Worm (Caenorhabditis elegans) whole organism, L2 larva: ENCODE results near the gene ZK546.5.

Source experiments
- C34F6.9 ChIP-seq: fragments of 150-350 bp; optimal IDR thresholded peaks from 2 replicates; lab custom pipeline; 2014; ENCODE audit warnings: missing biosample characterization, missing genetic modification characterization
- F13H6.1 ChIP-seq: sonication (generic microtip); optimal IDR thresholded peaks from 2 replicates; lab custom pipeline; 2016; ENCODE audit warnings: missing genetic modification characterization, missing compliant biosample characterization
- R02D3.7 ChIP-seq: fragments of 150-350 bp; optimal IDR thresholded peaks from 2 replicates; lab custom pipeline; 2014; ENCODE audit warnings: missing biosample characterization, missing genetic modification characterization
- Y55F3AM.14 ChIP-seq: fragments of 200-800 bp; sonication (Bioruptor generic); optimal IDR thresholded peaks from 2 replicates; lab custom pipeline; 2018; ENCODE audit warnings: mild to moderate bottlenecking, missing genetic modification characterization, missing compliant biosample characterization
- alr-1 ChIP-seq: fragments of 150-350 bp; optimal IDR thresholded peaks from 2 replicates; lab custom pipeline; 2014; ENCODE audit warnings: missing biosample characterization, missing genetic modification characterization
- aly-2 ChIP-seq: fragments of 150-350 bp; optimal IDR thresholded peaks from 2 replicates; lab custom pipeline; 2014; ENCODE audit warnings: missing biosample characterization, missing genetic modification characterization
- ama-1 ChIP-seq: fragments of 150-350 bp; optimal IDR thresholded peaks from 2 replicates; lab custom pipeline; 2018; ENCODE audit warnings: inconsistent platforms
- blmp-1 ChIP-seq: sonication (generic microtip); optimal IDR thresholded peaks from 2 replicates; lab custom pipeline; 2017; ENCODE audit warnings: missing genetic modification characterization, mild to moderate bottlenecking, missing compliant biosample characterization, antibody characterized with exemption, moderate library complexity; ENCODE audit not compliant: insufficient read depth
- ceh-16 ChIP-seq: fragments of 150-350 bp; optimal IDR thresholded peaks from 2 replicates; lab custom pipeline; 2014; ENCODE audit warnings: missing biosample characterization, missing genetic modification characterization
- crh-2 ChIP-seq: sonication (generic microtip); optimal IDR thresholded peaks from 2 replicates; lab custom pipeline; 2017; ENCODE audit warnings: missing biosample characterization, missing genetic modification characterization
- dmd-4 ChIP-seq: sonication (generic microtip); optimal IDR thresholded peaks from 2 replicates; lab custom pipeline; 2017; ENCODE audit warnings: missing biosample characterization, missing genetic modification characterization
- egl-27 ChIP-seq: sonication (generic microtip); optimal IDR thresholded peaks from 3 replicates; lab custom pipeline; 2017; ENCODE audit warnings: missing biosample characterization, missing genetic modification reagents, missing genetic modification characterization
- elt-1 ChIP-seq: fragments of 150-350 bp; optimal IDR thresholded peaks from 2 replicates; lab custom pipeline; 2014; ENCODE audit warnings: missing biosample characterization, missing genetic modification characterization
- elt-3 ChIP-seq: sonication (generic microtip); optimal IDR thresholded peaks from 2 replicates; lab custom pipeline; 2017; ENCODE audit warnings: missing biosample characterization, missing genetic modification characterization
- fos-1 ChIP-seq: fragments of 150-350 bp; optimal IDR thresholded peaks from 2 replicates; lab custom pipeline; 2014; ENCODE audit warnings: missing biosample characterization, missing genetic modification characterization
- gmeb-1 ChIP-seq: fragments of 150-350 bp; optimal IDR thresholded peaks from 2 replicates; lab custom pipeline; 2014; ENCODE audit warnings: missing biosample characterization, missing genetic modification characterization
- lin-11 ChIP-seq: fragments of 150-350 bp; sonication (generic microtip); optimal IDR thresholded peaks from 2 replicates; lab custom pipeline; 2014; ENCODE audit warnings: missing biosample characterization, missing genetic modification characterization, inconsistent platforms, mixed read lengths
- lin-13 ChIP-seq: fragments of 150-350 bp; optimal IDR thresholded peaks from 2 replicates; lab custom pipeline; 2014; ENCODE audit warnings: missing biosample characterization, missing genetic modification reagents, missing genetic modification characterization
- lsy-2 ChIP-seq, 2 experiments: fragments of 150-350 bp in 1 of 2; sonication (generic microtip) in 1 of 2; optimal IDR thresholded peaks; 2 replicates each; lab custom pipeline; 2014 to 2017; ENCODE audit warnings: missing biosample characterization in 2 of 2, missing genetic modification characterization in 2 of 2
- mab-5 ChIP-seq: fragments of 150-350 bp; optimal IDR thresholded peaks from 2 replicates; lab custom pipeline; 2014; ENCODE audit warnings: missing biosample characterization, missing genetic modification characterization
- mbf-1 ChIP-seq: sonication (generic microtip); optimal IDR thresholded peaks from 2 replicates; lab custom pipeline; 2017; ENCODE audit warnings: missing biosample characterization, missing genetic modification characterization
- mdl-1 ChIP-seq, 2 experiments: fragments of 150-350 bp in 1 of 2; sonication (generic microtip) in 1 of 2; optimal IDR thresholded peaks; 2 replicates each; lab custom pipeline; 2017; ENCODE audit warnings: missing biosample characterization in 2 of 2, missing genetic modification characterization in 2 of 2
- nhr-10 ChIP-seq: sonication (generic microtip); optimal IDR thresholded peaks from 2 replicates; lab custom pipeline; 2017; ENCODE audit warnings: missing biosample characterization, missing genetic modification characterization
- nhr-11 ChIP-seq: fragments of 150-350 bp; optimal IDR thresholded peaks from 2 replicates; lab custom pipeline; 2014; ENCODE audit warnings: missing biosample characterization, missing genetic modification characterization
- nhr-129 ChIP-seq: fragments of 150-350 bp; optimal IDR thresholded peaks from 2 replicates; lab custom pipeline; 2014; ENCODE audit warnings: missing biosample characterization, missing genetic modification characterization
- nhr-21 ChIP-seq: fragments of 150-350 bp; optimal IDR thresholded peaks from 2 replicates; lab custom pipeline; 2014; ENCODE audit warnings: missing biosample characterization, missing genetic modification characterization
- nhr-23 ChIP-seq: fragments of 150-350 bp; optimal IDR thresholded peaks from 2 replicates; lab custom pipeline; 2014; ENCODE audit warnings: missing biosample characterization, missing genetic modification reagents, missing genetic modification characterization
- nhr-237 ChIP-seq: fragments of 150-350 bp; optimal IDR thresholded peaks from 2 replicates; lab custom pipeline; 2014; ENCODE audit warnings: missing biosample characterization, missing genetic modification characterization
- nhr-25 ChIP-seq: fragments of 150-350 bp; sonication (generic microtip); optimal IDR thresholded peaks from 3 replicates; lab custom pipeline; 2014; ENCODE audit warnings: missing biosample characterization, missing genetic modification characterization
- nhr-77 ChIP-seq: fragments of 150-350 bp; optimal IDR thresholded peaks from 2 replicates; lab custom pipeline; 2014; ENCODE audit warnings: missing biosample characterization, missing genetic modification characterization
- peb-1 ChIP-seq: fragments of 150-350 bp; optimal IDR thresholded peaks from 2 replicates; lab custom pipeline; 2014; ENCODE audit warnings: missing biosample characterization, missing genetic modification characterization
- sem-4 ChIP-seq: fragments of 150-350 bp; optimal IDR thresholded peaks from 2 replicates; lab custom pipeline; 2014; ENCODE audit warnings: missing biosample characterization, missing genetic modification reagents, missing genetic modification characterization
- skn-1 ChIP-seq: sonication (generic microtip); optimal IDR thresholded peaks from 2 replicates; lab custom pipeline; 2017; ENCODE audit warnings: missing biosample characterization, missing genetic modification characterization
- sma-3 ChIP-seq: sonication (generic microtip); optimal IDR thresholded peaks from 2 replicates; lab custom pipeline; 2016; ENCODE audit warnings: missing genetic modification reagents, missing genetic modification characterization, missing compliant biosample characterization
- sma-9 ChIP-seq, 2 experiments: fragments of 150-350 bp in 1 of 2; sonication (generic microtip) in 1 of 2; optimal IDR thresholded peaks; 2 replicates each; lab custom pipeline; 2014 to 2016; ENCODE audit warnings: missing genetic modification characterization in 2 of 2, mild to moderate bottlenecking in 1 of 2, missing biosample characterization in 1 of 2, missing compliant biosample characterization in 1 of 2, missing genetic modification reagents in 1 of 2, moderate library complexity in 1 of 2
- snpc-4 ChIP-seq: fragments of 150-350 bp; optimal IDR thresholded peaks from 2 replicates; lab custom pipeline; 2014; ENCODE audit warnings: missing biosample characterization, missing genetic modification characterization
- unc-39 ChIP-seq: fragments of 150-350 bp; optimal IDR thresholded peaks from 2 replicates; lab custom pipeline; 2014; ENCODE audit warnings: missing biosample characterization, missing genetic modification characterization
- unc-55 ChIP-seq: fragments of 150-350 bp; sonication (generic microtip); optimal IDR thresholded peaks from 3 replicates; lab custom pipeline; 2014; ENCODE audit warnings: missing biosample characterization, missing genetic modification reagents, missing genetic modification characterization
- zag-1 ChIP-seq: fragments of 150-350 bp; optimal IDR thresholded peaks from 2 replicates; lab custom pipeline; 2014; ENCODE audit warnings: missing biosample characterization, missing genetic modification characterization
- ztf-1 ChIP-seq: fragments of 200-800 bp; sonication (Bioruptor generic); conservative IDR thresholded peaks from 2 replicates; pipeline ENCODE4 v1.3.6; 2022; ENCODE audit warnings: missing genetic modification characterization, missing compliant biosample characterization
- ztf-11 ChIP-seq: sonication (generic microtip); optimal IDR thresholded peaks from 2 replicates; lab custom pipeline; 2017; ENCODE audit warnings: missing biosample characterization, missing genetic modification characterization

ZK546.5 gene

DNA sequence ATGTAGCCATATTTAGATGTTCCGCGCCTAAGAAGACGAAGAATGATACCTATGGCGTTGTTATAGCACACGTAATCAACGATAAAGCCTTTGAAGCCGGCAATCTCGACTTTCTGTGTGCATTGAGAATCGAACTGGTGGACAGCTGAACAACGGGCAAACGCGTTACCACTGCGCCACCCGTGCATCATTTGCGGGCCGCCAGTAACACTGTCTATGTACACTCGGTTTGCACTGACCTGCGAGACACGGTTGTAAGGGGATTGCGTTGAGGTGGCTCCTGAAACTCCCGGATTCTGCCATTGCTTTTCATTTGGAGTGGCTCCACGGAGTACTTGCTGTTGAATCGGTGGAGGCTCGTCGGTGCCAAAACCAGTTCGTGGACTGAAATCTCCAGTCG is 6.8 kb downstream of the ZK546.5 start:
- no peak for TF ChIP-seq lin-13
- no peak for TF ChIP-seq egl-27 (tag; lab: Kevin White, UChicago)
- no peak for TF ChIP-seq mdl-1 (tag; optimal IDR thresholded peaks at IDR 0.05; lab: Kevin White, UChicago)
- TF ChIP-seq mab-5 = no peak
- TF ChIP-seq lin-11 (tag; lab: Kevin White, UChicago) = peak; percentile 27
- TF ChIP-seq Y55F3AM.14 (GFP tag; lab: Kevin White, UChicago) = peak; percentile 19
- TF ChIP-seq nhr-129 (tag; lab: Kevin White, UChicago) = peak; percentile 72
- TF ChIP-seq unc-39 = no peak
- peak; percentile 27 for TF ChIP-seq F13H6.1 (tag; lab: Kevin White, UChicago)
- TF ChIP-seq nhr-11 (tag; lab: Kevin White, UChicago) = no peak
- no peak for TF ChIP-seq nhr-237 (tag; lab: Kevin White, UChicago)
- TF ChIP-seq nhr-10 (tag; lab: Kevin White, UChicago) = no peak
- peak; percentile 34 for TF ChIP-seq sma-9 (GFP tag; optimal IDR thresholded peaks at IDR 0.05; lab: Kevin White, UChicago)
- no peak for TF ChIP-seq sma-9 (tag; optimal IDR thresholded peaks at IDR 0.05; lab: Kevin White, UChicago)
- TF ChIP-seq elt-1 (tag; lab: Kevin White, UChicago) = no peak
- TF ChIP-seq C34F6.9 (tag; lab: Kevin White, UChicago) = peak; percentile 27
- peak; percentile 31 for TF ChIP-seq ama-1 (lab: Kevin White, UChicago)
- peak; percentile 22 for TF ChIP-seq gmeb-1 (tag; lab: Kevin White, UChicago)
- peak; percentile 6 for TF ChIP-seq fos-1 (tag; lab: Kevin White, UChicago)
- no peak for TF ChIP-seq ztf-1 (GFP tag; lab: Robert Waterston, UW)
- TF ChIP-seq sma-3 (GFP tag; lab: Kevin White, UChicago) = peak; percentile 52
- TF ChIP-seq alr-1 (tag; lab: Kevin White, UChicago) = no peak
- peak; percentile 7 for TF ChIP-seq unc-55 (GFP tag; lab: Kevin White, UChicago)
- no peak for TF ChIP-seq aly-2 (tag; lab: Kevin White, UChicago)
- no peak for TF ChIP-seq mbf-1 (tag; lab: Kevin White, UChicago)
- TF ChIP-seq dmd-4 (tag; lab: Kevin White, UChicago) = no peak
- TF ChIP-seq nhr-21 (tag; lab: Kevin White, UChicago) = no peak
- peak in 1 of 2 experiments; percentile 13 for TF ChIP-seq lsy-2 (tag; optimal IDR thresholded peaks at IDR 0.05; lab: Kevin White, UChicago)
- TF ChIP-seq elt-3 (tag; lab: Kevin White, UChicago) = no peak

DNA sequence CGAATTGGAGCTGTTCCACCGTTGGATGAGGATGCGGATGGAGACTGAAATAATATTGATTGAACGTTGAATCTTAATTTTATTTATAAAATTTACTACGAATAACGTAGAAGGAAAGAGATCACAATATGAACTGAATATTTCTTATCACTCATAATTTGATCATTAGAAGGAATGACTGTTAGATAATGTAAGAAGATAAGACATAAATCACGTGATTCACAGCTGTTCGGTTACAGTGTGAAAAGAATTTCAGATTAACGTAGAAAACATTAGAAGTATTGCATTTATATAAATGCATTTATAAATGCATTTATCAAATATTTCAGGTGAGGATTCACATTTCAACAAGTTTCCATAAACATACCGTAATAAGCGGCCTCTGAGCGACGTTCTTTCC is 7.2 kb downstream of the ZK546.5 start:
- TF ChIP-seq crh-2 (tag; lab: Kevin White, UChicago) (peak; percentile 19), ztf-1 (GFP tag; lab: Robert Waterston, UW) (no peak), gmeb-1 (tag; lab: Kevin White, UChicago) (peak; percentile 7), sma-9 (GFP tag; optimal IDR thresholded peaks at IDR 0.05; lab: Kevin White, UChicago) (peak; percentile 40), sma-9 (tag; optimal IDR thresholded peaks at IDR 0.05; lab: Kevin White, UChicago) (no peak), fos-1 (tag; lab: Kevin White, UChicago) (peak; percentile 75), mbf-1 (tag; lab: Kevin White, UChicago) (no peak)

DNA sequence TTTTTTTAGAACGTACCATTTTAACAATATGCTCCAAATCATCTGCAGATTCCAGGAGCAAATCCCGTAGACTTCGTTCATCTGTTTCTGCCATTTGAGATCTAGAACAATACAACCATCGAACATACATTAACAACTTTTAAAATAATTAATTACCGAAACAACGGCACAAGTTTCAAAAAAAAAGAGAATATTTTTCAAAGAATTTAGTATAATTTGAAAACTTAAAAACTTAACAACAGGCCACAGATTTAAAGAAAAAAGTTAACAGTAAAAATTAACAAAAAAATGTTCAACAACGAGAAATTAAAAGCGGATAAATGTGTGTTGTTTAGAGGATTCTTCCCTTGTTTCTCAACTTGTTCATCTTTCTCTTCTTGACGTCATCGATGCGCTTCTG is 8.2 kb downstream of the ZK546.5 start, which contains the start of gene mdt-4:
Gene mdt-4, minus strand, starts transcription at position 101 of the 400 bp plus-strand sequence.
- TF ChIP-seq nhr-23 (tag; lab: Kevin White, UChicago) = no peak
- TF ChIP-seq lin-13 = no peak
- TF ChIP-seq C34F6.9 (tag; lab: Kevin White, UChicago) = no peak
- no peak for TF ChIP-seq ztf-1 (GFP tag; lab: Robert Waterston, UW)
- TF ChIP-seq crh-2 (tag; lab: Kevin White, UChicago) = no peak
- no peak for TF ChIP-seq lsy-2 (tag; optimal IDR thresholded peaks at IDR 0.05; lab: Kevin White, UChicago)
- TF ChIP-seq skn-1 (tag; lab: Kevin White, UChicago) = no peak
- no peak for TF ChIP-seq mab-5
- TF ChIP-seq ama-1 (lab: Kevin White, UChicago) = no peak
- TF ChIP-seq R02D3.7 = no peak
- no peak for TF ChIP-seq ztf-11
- TF ChIP-seq zag-1 (tag; lab: Kevin White, UChicago) = no peak
- TF ChIP-seq snpc-4 (tag; lab: Kevin White, UChicago) = no peak
- TF ChIP-seq, all 48 proteins: peak for 0

DNA sequence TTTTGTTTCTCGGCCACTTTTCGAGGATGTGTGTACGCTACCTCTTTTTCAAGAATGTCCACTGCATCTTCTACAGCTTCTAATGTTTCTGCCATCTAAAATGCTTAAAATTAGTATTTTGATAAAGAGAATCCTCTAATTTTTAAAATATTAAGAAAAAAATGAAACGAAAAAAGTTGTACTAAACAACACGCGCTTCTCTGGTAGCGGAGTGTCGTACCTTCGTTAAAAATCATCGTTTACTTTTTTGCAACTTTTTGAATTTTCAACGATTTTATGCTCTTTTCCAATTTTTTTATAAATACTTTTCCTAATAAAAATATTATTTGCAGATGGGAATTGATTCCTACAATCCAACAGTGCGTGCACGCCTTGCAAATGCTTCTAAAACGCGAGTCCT is 10.1 kb downstream of the ZK546.5 start, which contains the start of the genes gldi-11 and ZK546.2:
Gene gldi-11, minus strand, starts transcription at position 95 of the 400 bp plus-strand sequence.
Gene ZK546.2, plus strand, starts transcription at position 333 of the 400 bp plus-strand sequence.
- TF ChIP-seq nhr-25 (tag; lab: Kevin White, UChicago) (no peak), Y55F3AM.14 (GFP tag; lab: Kevin White, UChicago) (no peak), peb-1 (no peak), nhr-23 (tag; lab: Kevin White, UChicago) (no peak), nhr-77 (tag; lab: Kevin White, UChicago) (no peak), mab-5 (no peak), nhr-11 (tag; lab: Kevin White, UChicago) (no peak), fos-1 (tag; lab: Kevin White, UChicago) (no peak), ztf-1 (GFP tag; lab: Robert Waterston, UW) (no peak), snpc-4 (tag; lab: Kevin White, UChicago) (no peak), ama-1 (lab: Kevin White, UChicago) (peak; percentile 49), F13H6.1 (tag; lab: Kevin White, UChicago) (no peak), elt-1 (tag; lab: Kevin White, UChicago) (no peak), skn-1 (tag; lab: Kevin White, UChicago) (no peak), lsy-2 (tag; optimal IDR thresholded peaks at IDR 0.05; lab: Kevin White, UChicago) (peak in 1 of 2 experiments; percentile 29), C34F6.9 (tag; lab: Kevin White, UChicago) (peak; percentile 39), ceh-16 (tag; lab: Kevin White, UChicago) (no peak), unc-55 (GFP tag; lab: Kevin White, UChicago) (peak; percentile 27), unc-39 (no peak), gmeb-1 (tag; lab: Kevin White, UChicago) (no peak), sem-4 (tag; lab: Kevin White, UChicago) (no peak), sma-3 (GFP tag; lab: Kevin White, UChicago) (no peak), blmp-1 (no peak), alr-1 (tag; lab: Kevin White, UChicago) (no peak), nhr-237 (tag; lab: Kevin White, UChicago) (no peak)
- TF ChIP-seq, all 48 proteins: peak for 4
